Worm (Caenorhabditis elegans) whole organism, L2 larva: ENCODE measurements around the gene Y43E12A.2.

Experiments used
- C34F6.9 ChIP-seq: fragments of 150-350 bp; optimal IDR thresholded peaks from 2 replicates; lab custom pipeline; 2014; ENCODE audit warnings: missing biosample characterization, missing genetic modification characterization
- F13H6.1 ChIP-seq: sonication (generic microtip); optimal IDR thresholded peaks from 2 replicates; lab custom pipeline; 2016; ENCODE audit warnings: missing genetic modification characterization, missing compliant biosample characterization
- R02D3.7 ChIP-seq: fragments of 150-350 bp; optimal IDR thresholded peaks from 2 replicates; lab custom pipeline; 2014; ENCODE audit warnings: missing biosample characterization, missing genetic modification characterization
- ZK546.5 ChIP-seq: sonication (generic microtip); optimal IDR thresholded peaks from 2 replicates; lab custom pipeline; 2017; ENCODE audit warnings: missing biosample characterization, missing genetic modification characterization
- alr-1 ChIP-seq: fragments of 150-350 bp; optimal IDR thresholded peaks from 2 replicates; lab custom pipeline; 2014; ENCODE audit warnings: missing biosample characterization, missing genetic modification characterization
- blmp-1 ChIP-seq: sonication (generic microtip); optimal IDR thresholded peaks from 2 replicates; lab custom pipeline; 2017; ENCODE audit warnings: missing genetic modification characterization, mild to moderate bottlenecking, missing compliant biosample characterization, antibody characterized with exemption, moderate library complexity; ENCODE audit not compliant: insufficient read depth
- ceh-16 ChIP-seq: fragments of 150-350 bp; optimal IDR thresholded peaks from 2 replicates; lab custom pipeline; 2014; ENCODE audit warnings: missing biosample characterization, missing genetic modification characterization
- dmd-4 ChIP-seq: sonication (generic microtip); optimal IDR thresholded peaks from 2 replicates; lab custom pipeline; 2017; ENCODE audit warnings: missing biosample characterization, missing genetic modification characterization
- egl-27 ChIP-seq: sonication (generic microtip); optimal IDR thresholded peaks from 3 replicates; lab custom pipeline; 2017; ENCODE audit warnings: missing biosample characterization, missing genetic modification reagents, missing genetic modification characterization
- elt-1 ChIP-seq: fragments of 150-350 bp; optimal IDR thresholded peaks from 2 replicates; lab custom pipeline; 2014; ENCODE audit warnings: missing biosample characterization, missing genetic modification characterization
- elt-3 ChIP-seq: sonication (generic microtip); optimal IDR thresholded peaks from 2 replicates; lab custom pipeline; 2017; ENCODE audit warnings: missing biosample characterization, missing genetic modification characterization
- fos-1 ChIP-seq: fragments of 150-350 bp; optimal IDR thresholded peaks from 2 replicates; lab custom pipeline; 2014; ENCODE audit warnings: missing biosample characterization, missing genetic modification characterization
- lin-11 ChIP-seq: fragments of 150-350 bp; sonication (generic microtip); optimal IDR thresholded peaks from 2 replicates; lab custom pipeline; 2014; ENCODE audit warnings: missing biosample characterization, missing genetic modification characterization, inconsistent platforms, mixed read lengths
- lin-13 ChIP-seq: fragments of 150-350 bp; optimal IDR thresholded peaks from 2 replicates; lab custom pipeline; 2014; ENCODE audit warnings: missing biosample characterization, missing genetic modification reagents, missing genetic modification characterization
- lin-39 ChIP-seq: fragments of 150-350 bp; optimal IDR thresholded peaks from 2 replicates; lab custom pipeline; 2014; ENCODE audit warnings: missing biosample characterization, missing genetic modification reagents, missing genetic modification characterization
- lsy-2 ChIP-seq, 2 experiments: fragments of 150-350 bp in 1 of 2; sonication (generic microtip) in 1 of 2; optimal IDR thresholded peaks; 2 replicates each; lab custom pipeline; 2014 to 2017; ENCODE audit warnings: missing biosample characterization in 2 of 2, missing genetic modification characterization in 2 of 2
- mab-5 ChIP-seq: fragments of 150-350 bp; optimal IDR thresholded peaks from 2 replicates; lab custom pipeline; 2014; ENCODE audit warnings: missing biosample characterization, missing genetic modification characterization
- mbf-1 ChIP-seq: sonication (generic microtip); optimal IDR thresholded peaks from 2 replicates; lab custom pipeline; 2017; ENCODE audit warnings: missing biosample characterization, missing genetic modification characterization
- mdl-1 ChIP-seq, 2 experiments: fragments of 150-350 bp in 1 of 2; sonication (generic microtip) in 1 of 2; optimal IDR thresholded peaks; 2 replicates each; lab custom pipeline; 2017; ENCODE audit warnings: missing biosample characterization in 2 of 2, missing genetic modification characterization in 2 of 2
- nhr-11 ChIP-seq: fragments of 150-350 bp; optimal IDR thresholded peaks from 2 replicates; lab custom pipeline; 2014; ENCODE audit warnings: missing biosample characterization, missing genetic modification characterization
- nhr-129 ChIP-seq: fragments of 150-350 bp; optimal IDR thresholded peaks from 2 replicates; lab custom pipeline; 2014; ENCODE audit warnings: missing biosample characterization, missing genetic modification characterization
- nhr-21 ChIP-seq: fragments of 150-350 bp; optimal IDR thresholded peaks from 2 replicates; lab custom pipeline; 2014; ENCODE audit warnings: missing biosample characterization, missing genetic modification characterization
- nhr-23 ChIP-seq: fragments of 150-350 bp; optimal IDR thresholded peaks from 2 replicates; lab custom pipeline; 2014; ENCODE audit warnings: missing biosample characterization, missing genetic modification reagents, missing genetic modification characterization
- nhr-237 ChIP-seq: fragments of 150-350 bp; optimal IDR thresholded peaks from 2 replicates; lab custom pipeline; 2014; ENCODE audit warnings: missing biosample characterization, missing genetic modification characterization
- nhr-25 ChIP-seq: fragments of 150-350 bp; sonication (generic microtip); optimal IDR thresholded peaks from 3 replicates; lab custom pipeline; 2014; ENCODE audit warnings: missing biosample characterization, missing genetic modification characterization
- nhr-6 ChIP-seq: fragments of 150-350 bp; optimal IDR thresholded peaks from 2 replicates; lab custom pipeline; 2014; ENCODE audit warnings: missing biosample characterization, missing genetic modification characterization
- peb-1 ChIP-seq: fragments of 150-350 bp; optimal IDR thresholded peaks from 2 replicates; lab custom pipeline; 2014; ENCODE audit warnings: missing biosample characterization, missing genetic modification characterization
- sma-3 ChIP-seq: sonication (generic microtip); optimal IDR thresholded peaks from 2 replicates; lab custom pipeline; 2016; ENCODE audit warnings: missing genetic modification reagents, missing genetic modification characterization, missing compliant biosample characterization
- sma-9 ChIP-seq, 2 experiments: fragments of 150-350 bp in 1 of 2; sonication (generic microtip) in 1 of 2; optimal IDR thresholded peaks; 2 replicates each; lab custom pipeline; 2014 to 2016; ENCODE audit warnings: missing genetic modification characterization in 2 of 2, mild to moderate bottlenecking in 1 of 2, missing biosample characterization in 1 of 2, missing compliant biosample characterization in 1 of 2, missing genetic modification reagents in 1 of 2, moderate library complexity in 1 of 2
- unc-39 ChIP-seq: fragments of 150-350 bp; optimal IDR thresholded peaks from 2 replicates; lab custom pipeline; 2014; ENCODE audit warnings: missing biosample characterization, missing genetic modification characterization
- unc-55 ChIP-seq: fragments of 150-350 bp; sonication (generic microtip); optimal IDR thresholded peaks from 3 replicates; lab custom pipeline; 2014; ENCODE audit warnings: missing biosample characterization, missing genetic modification reagents, missing genetic modification characterization
- unc-62 ChIP-seq: fragments of 150-350 bp; optimal IDR thresholded peaks from 2 replicates; lab custom pipeline; 2014; ENCODE audit warnings: missing biosample characterization, missing genetic modification reagents, missing genetic modification characterization
- zag-1 ChIP-seq: fragments of 150-350 bp; optimal IDR thresholded peaks from 2 replicates; lab custom pipeline; 2014; ENCODE audit warnings: missing biosample characterization, missing genetic modification characterization
- ztf-1 ChIP-seq: fragments of 200-800 bp; sonication (Bioruptor generic); conservative IDR thresholded peaks from 2 replicates; pipeline ENCODE4 v1.3.6; 2022; ENCODE audit warnings: missing genetic modification characterization, missing compliant biosample characterization

The Y43E12A.2 gene

DNA sequence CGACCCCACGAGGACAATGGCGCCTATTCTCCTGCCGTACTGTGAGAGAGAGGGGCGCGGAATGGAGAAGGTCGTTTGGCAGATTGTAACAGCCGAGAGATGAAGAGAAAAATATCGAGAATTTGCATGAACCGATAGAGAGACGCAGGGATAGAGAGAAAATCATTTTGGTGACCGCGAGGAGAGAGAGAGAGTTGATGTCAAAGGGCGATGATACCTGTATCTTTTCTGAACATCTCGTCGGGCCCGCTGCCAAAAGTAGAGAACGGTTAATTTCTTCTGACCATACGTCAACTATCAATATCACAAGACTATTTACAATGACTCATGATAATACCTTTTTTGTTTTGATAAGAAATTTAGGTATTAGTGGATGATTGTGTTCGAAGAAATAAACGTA is 5.9 kb upstream of the Y43E12A.2 start (continued):
- TF ChIP-seq nhr-23 (tag; lab: Kevin White, UChicago): no peak
- no peak for TF ChIP-seq lin-13 (GFP tag; lab: Kevin White, UChicago)
- peak; percentile 85 for TF ChIP-seq blmp-1
- TF ChIP-seq elt-3: no peak
- no peak for TF ChIP-seq nhr-237
- peak; percentile 88 for TF ChIP-seq sma-9 (GFP tag; optimal IDR thresholded peaks at IDR 0.05; lab: Kevin White, UChicago)
- TF ChIP-seq sma-9 (tag; optimal IDR thresholded peaks at IDR 0.05; lab: Kevin White, UChicago): no peak
- TF ChIP-seq nhr-6 (tag; lab: Kevin White, UChicago): peak; percentile 59
- TF ChIP-seq lin-39 (tag; lab: Kevin White, UChicago): no peak
- peak; percentile 46 for TF ChIP-seq egl-27
- no peak for TF ChIP-seq elt-1 (tag; lab: Kevin White, UChicago)
- TF ChIP-seq ZK546.5: no peak
- peak; percentile 75 for TF ChIP-seq nhr-21 (tag; lab: Kevin White, UChicago)
- peak; percentile 50 for TF ChIP-seq nhr-129
- TF ChIP-seq lin-11 (tag; lab: Kevin White, UChicago): no peak
- TF ChIP-seq unc-62 (GFP tag; lab: Kevin White, UChicago): no peak
- TF ChIP-seq mbf-1 (tag; lab: Kevin White, UChicago): no peak
- peak; percentile 21 for TF ChIP-seq F13H6.1 (tag; lab: Kevin White, UChicago)
- TF ChIP-seq alr-1: no peak
- TF ChIP-seq peb-1: no peak

DNA sequence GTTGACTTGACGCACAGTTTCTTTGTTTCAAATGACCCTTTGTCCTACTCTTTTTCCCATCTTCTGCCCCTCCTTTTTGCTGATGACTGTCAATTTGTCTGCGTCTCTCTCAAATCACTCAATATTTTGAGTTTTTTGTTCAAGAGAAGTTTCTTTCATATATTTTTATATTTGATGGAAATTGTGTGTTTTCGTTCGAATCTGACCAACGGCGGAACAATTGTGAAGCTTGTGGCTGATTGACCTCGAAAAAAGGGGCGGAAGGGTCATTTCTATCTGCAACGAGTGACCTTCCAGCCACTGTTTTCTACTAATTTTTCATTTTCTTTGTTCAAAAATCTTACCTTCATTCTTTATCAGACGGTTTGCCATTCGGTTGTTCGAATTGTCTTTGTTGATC is 3.2 kb upstream of the Y43E12A.2 start:
- TF ChIP-seq nhr-11 (tag; lab: Kevin White, UChicago) (no peak), lsy-2 (tag; optimal IDR thresholded peaks at IDR 0.05; lab: Kevin White, UChicago) (no peak), nhr-25 (peak; percentile 85), mdl-1 (tag; optimal IDR thresholded peaks at IDR 0.05; lab: Kevin White, UChicago) (no peak), unc-62 (GFP tag; lab: Kevin White, UChicago) (no peak)
- TF ChIP-seq, all 48 proteins: peak for 1

DNA sequence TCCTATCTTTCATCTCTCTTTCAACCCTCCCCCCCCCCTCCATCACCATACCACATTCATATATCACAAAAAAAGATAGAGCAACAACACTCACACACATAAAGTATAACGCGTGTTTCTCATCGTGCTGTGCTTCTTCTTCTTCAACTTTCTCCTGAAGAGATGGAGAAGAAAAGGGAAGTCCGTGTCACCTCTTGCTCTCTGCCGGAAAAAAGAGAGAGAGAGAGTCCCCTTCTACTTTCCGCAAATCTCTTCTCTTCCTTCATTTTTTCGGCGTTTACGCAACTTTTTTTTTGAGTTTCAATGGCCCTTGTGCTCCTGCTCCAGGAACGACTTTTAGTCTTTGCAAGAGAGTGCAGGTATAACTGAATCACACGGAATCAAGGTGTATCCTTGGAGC is 2.2 kb upstream of the Y43E12A.2 start:
- TF ChIP-seq unc-55 (peak; percentile 13), sma-9 (GFP tag; optimal IDR thresholded peaks at IDR 0.05; lab: Kevin White, UChicago) (peak; percentile 16), sma-9 (tag; optimal IDR thresholded peaks at IDR 0.05; lab: Kevin White, UChicago) (no peak), lsy-2 (tag; optimal IDR thresholded peaks at IDR 0.05; lab: Kevin White, UChicago) (peak in 1 of 2 experiments; percentile 59), F13H6.1 (tag; lab: Kevin White, UChicago) (peak; percentile 75), nhr-6 (tag; lab: Kevin White, UChicago) (no peak), lin-39 (tag; lab: Kevin White, UChicago) (no peak), nhr-129 (peak; percentile 66), C34F6.9 (tag; lab: Kevin White, UChicago) (peak; percentile 49), unc-39 (tag; lab: Kevin White, UChicago) (no peak)

DNA sequence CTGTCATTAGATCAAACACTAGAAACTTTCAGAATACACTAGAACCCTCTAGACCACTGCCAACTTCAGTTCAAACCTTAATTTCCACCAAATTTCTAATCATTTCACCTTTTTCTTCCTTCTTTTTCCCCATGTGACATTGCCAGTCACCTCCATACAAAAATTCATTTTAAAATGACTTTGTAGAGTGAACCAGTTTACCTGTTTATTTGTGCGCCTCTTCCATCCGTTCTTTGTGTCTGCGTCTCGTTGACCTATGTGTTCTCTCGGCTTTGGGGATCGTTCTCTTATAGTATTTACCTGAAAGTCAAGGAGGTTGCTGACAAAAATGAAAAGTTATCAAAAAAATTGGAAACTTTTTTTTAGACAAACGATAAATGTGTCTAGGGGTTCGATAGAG is 1.2 kb upstream of the Y43E12A.2 start:
- no peak for TF ChIP-seq R02D3.7 (tag; lab: Kevin White, UChicago)
- TF ChIP-seq egl-27: no peak
- peak; percentile 24 for TF ChIP-seq nhr-25

DNA sequence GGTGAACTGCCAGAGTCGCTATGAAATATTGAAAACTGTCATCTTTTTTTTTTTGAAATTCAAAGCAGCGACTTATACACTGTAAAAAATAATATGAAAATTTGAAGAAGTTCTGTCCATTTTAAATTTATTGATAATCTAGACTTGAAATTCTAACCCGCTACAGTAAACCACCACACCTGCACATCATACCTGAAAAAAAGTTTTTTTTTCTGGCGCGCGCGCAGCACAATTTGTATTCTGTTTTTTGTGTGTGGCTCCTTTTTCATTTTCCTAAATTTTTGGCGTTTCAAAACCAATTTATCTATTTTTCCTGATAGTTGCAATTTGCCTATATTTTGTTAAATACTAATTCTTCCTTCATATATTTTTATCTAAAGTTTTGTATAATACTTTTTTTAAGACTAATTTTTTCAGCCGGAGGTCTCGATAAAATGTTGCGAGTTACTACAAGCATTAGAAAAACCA is 3.7 kb downstream of the Y43E12A.2 start, which contains the start of gene cyb-2.1:
Gene cyb-2.1 (plus strand): TSS at position 418 of the 468 bp plus-strand sequence.
- TF ChIP-seq zag-1 (no peak), dmd-4 (tag; lab: Kevin White, UChicago) (no peak), egl-27 (no peak), unc-55 (no peak), sma-9 (GFP tag; optimal IDR thresholded peaks at IDR 0.05; lab: Kevin White, UChicago) (no peak), sma-9 (tag; optimal IDR thresholded peaks at IDR 0.05; lab: Kevin White, UChicago) (no peak), ztf-1 (no peak), nhr-25 (no peak), mbf-1 (tag; lab: Kevin White, UChicago) (no peak), nhr-23 (tag; lab: Kevin White, UChicago) (no peak), unc-39 (tag; lab: Kevin White, UChicago) (no peak), lin-11 (tag; lab: Kevin White, UChicago) (no peak), sma-3 (no peak), fos-1 (tag; lab: Kevin White, UChicago) (no peak), elt-3 (no peak), nhr-129 (no peak), lin-13 (GFP tag; lab: Kevin White, UChicago) (no peak), mab-5 (tag; lab: Kevin White, UChicago) (no peak), peb-1 (no peak), ceh-16 (tag; lab: Kevin White, UChicago) (no peak), nhr-11 (tag; lab: Kevin White, UChicago) (no peak)
